Fruit fly (Drosophila melanogaster): Measurements from ENCODE around the gene CG9992.
A peak's percentile ranks its signal among the peaks of the same experiment; 100 is the strongest.

Gene CG9992

dm6 chrX:16406083-16406482 is 21.4 kb upstream of the CG9992 start:
- TF ChIP-seq Crg-1 (GFP tag; optimal IDR thresholded peaks at IDR 0.05) (no peak), CG5204 (GFP tag; optimal IDR thresholded peaks at IDR 0.05) (no peak), CG1620 (GFP tag; optimal IDR thresholded peaks at IDR 0.05) (no peak), CG11617 (GFP tag; optimal IDR thresholded peaks at IDR 0.05) (no peak), CG7101 (tag; optimal IDR thresholded peaks at IDR 0.05) (no peak), CG12768 (GFP tag; optimal IDR thresholded peaks at IDR 0.05) (no peak), Clk (GFP tag; optimal IDR thresholded peaks at IDR 0.05) (no peak), toe (GFP tag; optimal IDR thresholded peaks at IDR 0.05) (no peak)

- TF ChIP-seq kay (GFP tag; ENCODE audit: borderline replicate concordance) (no peak), CG11617 (GFP tag; optimal IDR thresholded peaks at IDR 0.05) (no peak), Crg-1 (GFP tag; optimal IDR thresholded peaks at IDR 0.05) (no peak), Mnt (GFP tag; optimal IDR thresholded peaks at IDR 0.05) (no peak), Hr96 (GFP tag; optimal IDR thresholded peaks at IDR 0.05) (no peak), CG33017 (tag; optimal IDR thresholded peaks at IDR 0.05) (no peak), pad (GFP tag; optimal IDR thresholded peaks at IDR 0.05) (no peak), ovo (GFP tag; optimal IDR thresholded peaks at IDR 0.05) (no peak), CG12768 (GFP tag; optimal IDR thresholded peaks at IDR 0.05) (no peak), Clk (GFP tag; optimal IDR thresholded peaks at IDR 0.05) (no peak), CG7101 (tag; optimal IDR thresholded peaks at IDR 0.05) (no peak), tj (GFP tag; optimal IDR thresholded peaks at IDR 0.05) (no peak), cic (GFP tag; optimal IDR thresholded peaks at IDR 0.05) (no peak), CG7045 (GFP tag; optimal IDR thresholded peaks at IDR 0.05) (no peak), CG1620 (GFP tag; optimal IDR thresholded peaks at IDR 0.05) (no peak), bab1 (GFP tag; optimal IDR thresholded peaks at IDR 0.05) (no peak), toe (GFP tag; optimal IDR thresholded peaks at IDR 0.05) (no peak), CG14711 (tag; optimal IDR thresholded peaks at IDR 0.05) (no peak)
Measured at dm6 chrX:16405209-16405608, 20.5 kb upstream of the CG9992 start, which contains the start of gene CG4301. Gene CG4301 (plus strand): TSS chrX:16405509.

- TF ChIP-seq pad (GFP tag; optimal IDR thresholded peaks at IDR 0.05) (no peak), tj (GFP tag; optimal IDR thresholded peaks at IDR 0.05) (no peak), toe (GFP tag; optimal IDR thresholded peaks at IDR 0.05) (no peak), bab1 (GFP tag; optimal IDR thresholded peaks at IDR 0.05) (no peak), Clk (GFP tag; optimal IDR thresholded peaks at IDR 0.05) (no peak), CG7101 (tag; optimal IDR thresholded peaks at IDR 0.05) (no peak), cnc (optimal IDR thresholded peaks at IDR 0.05) (no peak), CG14711 (tag; optimal IDR thresholded peaks at IDR 0.05) (no peak), CG1620 (GFP tag; optimal IDR thresholded peaks at IDR 0.05) (no peak), CG12768 (GFP tag; optimal IDR thresholded peaks at IDR 0.05) (no peak), CG33017 (tag; optimal IDR thresholded peaks at IDR 0.05) (no peak), CG7045 (GFP tag; optimal IDR thresholded peaks at IDR 0.05) (no peak), kay (GFP tag; ENCODE audit: borderline replicate concordance) (no peak), CG11617 (GFP tag; optimal IDR thresholded peaks at IDR 0.05) (no peak), Crg-1 (GFP tag; optimal IDR thresholded peaks at IDR 0.05) (no peak), CG5204 (GFP tag; optimal IDR thresholded peaks at IDR 0.05) (no peak), ovo (GFP tag; optimal IDR thresholded peaks at IDR 0.05) (no peak)
Measured at dm6 chrX:16404803-16405202, 20.1 kb upstream of the CG9992 start, which contains the start of gene CG9981. Gene CG9981 (minus strand): TSS chrX:16405122.

- TF ChIP-seq ovo (GFP tag; optimal IDR thresholded peaks at IDR 0.05): no peak
- peak; percentile 81 for TF ChIP-seq bab1 (GFP tag; optimal IDR thresholded peaks at IDR 0.05)
- TF ChIP-seq CG14711 (tag; optimal IDR thresholded peaks at IDR 0.05): peak; percentile 82
- no peak for TF ChIP-seq tj (GFP tag; optimal IDR thresholded peaks at IDR 0.05)
- no peak for TF ChIP-seq CG1620 (GFP tag; optimal IDR thresholded peaks at IDR 0.05)
- peak; percentile 11 for TF ChIP-seq pad (GFP tag; optimal IDR thresholded peaks at IDR 0.05)
- TF ChIP-seq Crg-1 (GFP tag; optimal IDR thresholded peaks at IDR 0.05): no peak
- no peak for TF ChIP-seq CG5204 (GFP tag; optimal IDR thresholded peaks at IDR 0.05)
- peak; percentile 35 for TF ChIP-seq CG11617 (GFP tag; optimal IDR thresholded peaks at IDR 0.05)
- TF ChIP-seq CG12768 (GFP tag; optimal IDR thresholded peaks at IDR 0.05): peak; percentile 39
- peak; percentile 72 for TF ChIP-seq CG7101 (tag; optimal IDR thresholded peaks at IDR 0.05)
- peak; percentile 30 for TF ChIP-seq CG7045 (GFP tag; optimal IDR thresholded peaks at IDR 0.05)
- TF ChIP-seq kay (GFP tag; ENCODE audit: borderline replicate concordance): no peak
- TF ChIP-seq Hr96 (GFP tag; optimal IDR thresholded peaks at IDR 0.05): peak; percentile 3
- no peak for TF ChIP-seq Clk (GFP tag; optimal IDR thresholded peaks at IDR 0.05)
- no peak for TF ChIP-seq cnc (optimal IDR thresholded peaks at IDR 0.05)
- no peak for TF ChIP-seq Mnt (GFP tag; optimal IDR thresholded peaks at IDR 0.05)
- TF ChIP-seq CG33017 (tag; optimal IDR thresholded peaks at IDR 0.05): peak; percentile 78
- TF ChIP-seq cic (GFP tag; optimal IDR thresholded peaks at IDR 0.05): no peak
- no peak for TF ChIP-seq toe (GFP tag; optimal IDR thresholded peaks at IDR 0.05)
Measured at dm6 chrX:16403811-16404420, 19.2 kb upstream of the CG9992 start.

dm6 chrX:16391397-16391796 is 6.7 kb upstream of the CG9992 start, which contains the start of the genes TH1 and mei-41:
Gene TH1 (minus strand): TSS chrX:16391438.
Gene mei-41 (plus strand): TSS chrX:16391698.
- TF ChIP-seq Clk (GFP tag; optimal IDR thresholded peaks at IDR 0.05) (peak; percentile 64), CG7045 (GFP tag; optimal IDR thresholded peaks at IDR 0.05) (peak; percentile 65), CG1620 (GFP tag; optimal IDR thresholded peaks at IDR 0.05) (peak; percentile 67), ovo (GFP tag; optimal IDR thresholded peaks at IDR 0.05) (peak; percentile 62), CG14711 (tag; optimal IDR thresholded peaks at IDR 0.05) (peak; percentile 85), cnc (optimal IDR thresholded peaks at IDR 0.05) (no peak), pad (GFP tag; optimal IDR thresholded peaks at IDR 0.05) (peak; percentile 63), CG5204 (GFP tag; optimal IDR thresholded peaks at IDR 0.05) (no peak), cic (GFP tag; optimal IDR thresholded peaks at IDR 0.05) (no peak), CG33017 (tag; optimal IDR thresholded peaks at IDR 0.05) (peak; percentile 48), Crg-1 (GFP tag; optimal IDR thresholded peaks at IDR 0.05) (peak; percentile 58), Mnt (GFP tag; optimal IDR thresholded peaks at IDR 0.05) (peak; percentile 68), kay (GFP tag; ENCODE audit: borderline replicate concordance) (no peak), CG12768 (GFP tag; optimal IDR thresholded peaks at IDR 0.05) (peak; percentile 59), Hr96 (GFP tag; optimal IDR thresholded peaks at IDR 0.05) (no peak), tj (GFP tag; optimal IDR thresholded peaks at IDR 0.05) (peak; percentile 61), toe (GFP tag; optimal IDR thresholded peaks at IDR 0.05) (no peak), bab1 (GFP tag; optimal IDR thresholded peaks at IDR 0.05) (peak; percentile 86), CG11617 (GFP tag; optimal IDR thresholded peaks at IDR 0.05) (peak; percentile 81), CG7101 (tag; optimal IDR thresholded peaks at IDR 0.05) (peak; percentile 89)
